Fruit fly (Drosophila melanogaster) whole organism, embryonic: ENCODE measurements around the gene CAH4.

Experiments used
- B-H1 ChIP-seq: fragments of 200-800 bp; sonication (Bioruptor generic); IDR thresholded peaks from 3 replicates; pipeline ENCODE4 v1.3.6; 2022; ENCODE audit warnings: missing biosample characterization, missing genetic modification characterization
- B-H2 ChIP-seq: fragments of 200-800 bp; sonication (Bioruptor generic); optimal IDR thresholded peaks from 2 replicates; lab custom pipeline; 2018; ENCODE audit warnings: missing biosample characterization, mild to moderate bottlenecking, missing genetic modification characterization
- CG1024 ChIP-seq: fragments of 200-800 bp; sonication (Bioruptor generic); IDR thresholded peaks from 2 replicates; pipeline ENCODE4 v1.3.6; 2022; ENCODE audit warnings: missing biosample characterization, missing genetic modification characterization
- CG11695 ChIP-seq: fragments of 200-800 bp; sonication (Bioruptor generic); IDR thresholded peaks from 3 replicates; pipeline ENCODE4 v1.3.6; 2022; ENCODE audit warnings: missing biosample characterization, missing genetic modification characterization
- CG12071 ChIP-seq: fragments of 200-800 bp; sonication (Bioruptor generic); optimal IDR thresholded peaks from 3 replicates; lab custom pipeline; 2018; ENCODE audit warnings: missing biosample characterization, mild to moderate bottlenecking, missing genetic modification characterization
- CG14860 ChIP-seq: fragments of 200-800 bp; sonication (Bioruptor generic); IDR thresholded peaks from 3 replicates; pipeline ENCODE4 v1.3.6; 2022; ENCODE audit warnings: missing biosample characterization, missing genetic modification characterization; ENCODE audit not compliant: partially characterized antibody
- CG15601 ChIP-seq: fragments of 200-800 bp; sonication (Bioruptor generic); optimal IDR thresholded peaks from 3 replicates; lab custom pipeline; 2019; ENCODE audit warnings: missing biosample characterization, mild to moderate bottlenecking, missing genetic modification characterization, moderate library complexity
- CG1647 ChIP-seq: fragments of 200-800 bp; sonication (Bioruptor generic); optimal IDR thresholded peaks from 3 replicates; lab custom pipeline; 2016; ENCODE audit warnings: missing biosample characterization, missing genetic modification characterization
- CG16779 ChIP-seq: fragments of 200-800 bp; sonication (Bioruptor generic); IDR thresholded peaks from 2 replicates; pipeline ENCODE4 v1.3.6; 2022; ENCODE audit warnings: missing biosample characterization, missing genetic modification characterization
- CG17328 ChIP-seq: fragments of 200-800 bp; sonication (Bioruptor generic); IDR thresholded peaks from 2 replicates; pipeline ENCODE4 v1.3.6; 2022; ENCODE audit warnings: missing biosample characterization, missing genetic modification characterization
- CG17361 ChIP-seq: fragments of 200-800 bp; sonication (Bioruptor generic); IDR thresholded peaks from 3 replicates; pipeline ENCODE4 v1.3.6; 2022; ENCODE audit warnings: missing biosample characterization, missing genetic modification characterization
- CG17568 ChIP-seq: fragments of 200-800 bp; sonication (Bioruptor generic); optimal IDR thresholded peaks from 2 replicates; lab custom pipeline; 2018; ENCODE audit warnings: missing biosample characterization, mild to moderate bottlenecking, missing genetic modification characterization, moderate library complexity
- CG31388 ChIP-seq: fragments of 200-800 bp; sonication (Bioruptor generic); optimal IDR thresholded peaks from 2 replicates; lab custom pipeline; 2016; ENCODE audit warnings: missing biosample characterization, missing genetic modification characterization
- CG34376 ChIP-seq: fragments of 200-800 bp; sonication (Bioruptor generic); optimal IDR thresholded peaks from 2 replicates; lab custom pipeline; 2018; ENCODE audit warnings: missing biosample characterization, mild to moderate bottlenecking, missing genetic modification characterization
- CG3838 ChIP-seq: fragments of 200-800 bp; sonication (Bioruptor generic); optimal IDR thresholded peaks from 3 replicates; lab custom pipeline; 2016; ENCODE audit warnings: missing biosample characterization, missing genetic modification characterization
- CG6654 ChIP-seq: fragments of 200-800 bp; sonication (Bioruptor generic); optimal IDR thresholded peaks from 2 replicates; lab custom pipeline; 2017; ENCODE audit warnings: missing biosample characterization, mild to moderate bottlenecking, missing genetic modification characterization
- CG6813 ChIP-seq: fragments of 200-800 bp; sonication (Bioruptor generic); optimal IDR thresholded peaks from 2 replicates; lab custom pipeline; 2017; ENCODE audit warnings: missing biosample characterization, missing genetic modification characterization, mild to moderate bottlenecking, moderate library complexity, missing genetic modification reagents
- CG7928 ChIP-seq: fragments of 200-800 bp; sonication (Bioruptor generic); optimal IDR thresholded peaks from 2 replicates; lab custom pipeline; 2017; ENCODE audit warnings: missing biosample characterization, mild to moderate bottlenecking, missing genetic modification characterization
- CG9797 ChIP-seq: fragments of 200-800 bp; sonication (Bioruptor generic); optimal IDR thresholded peaks from 3 replicates; lab custom pipeline; 2018; ENCODE audit warnings: missing biosample characterization, mild to moderate bottlenecking, missing genetic modification characterization
- CrebB ChIP-seq: fragments of 200-800 bp; sonication (Bioruptor generic); optimal IDR thresholded peaks from 3 replicates; lab custom pipeline; 2018; ENCODE audit warnings: missing biosample characterization, mild to moderate bottlenecking, missing genetic modification characterization
- Dad ChIP-seq: fragments of 200-800 bp; sonication (Bioruptor generic); optimal IDR thresholded peaks from 3 replicates; lab custom pipeline; 2016; ENCODE audit warnings: missing biosample characterization, missing genetic modification characterization
- Dfd ChIP-seq, 2 experiments: fragments of >200 bp; optimal IDR thresholded peaks; 2 replicates each; lab custom pipeline; 2017; ENCODE audit warnings: missing biosample characterization in 2 of 2, missing genetic modification characterization in 2 of 2
- Doc3 ChIP-seq: fragments of 200-800 bp; sonication (Bioruptor generic); IDR thresholded peaks from 3 replicates; pipeline ENCODE4 v1.3.6; 2022; ENCODE audit warnings: missing biosample characterization, missing genetic modification characterization; ENCODE audit not compliant: partially characterized antibody
- Dref ChIP-seq: fragments of 200-800 bp; sonication (Bioruptor generic); IDR thresholded peaks from 2 replicates; pipeline ENCODE4 v1.3.6; 2022; ENCODE audit warnings: missing biosample characterization, missing genetic modification characterization
- Gsc ChIP-seq: fragments of 200-800 bp; sonication (Bioruptor generic); IDR thresholded peaks from 2 replicates; pipeline ENCODE4 v1.3.6; 2022; ENCODE audit warnings: missing biosample characterization, missing genetic modification characterization
- HLH54F ChIP-seq: fragments of 200-800 bp; sonication (Bioruptor generic); optimal IDR thresholded peaks from 3 replicates; lab custom pipeline; 2016; ENCODE audit warnings: missing biosample characterization, missing genetic modification characterization
- Mes4 ChIP-seq: fragments of 200-800 bp; sonication (Bioruptor generic); optimal IDR thresholded peaks from 2 replicates; lab custom pipeline; 2016; ENCODE audit warnings: missing biosample characterization, missing genetic modification characterization
- NC2α ChIP-seq: fragments of 200-800 bp; sonication (Bioruptor generic); optimal IDR thresholded peaks from 2 replicates; lab custom pipeline; 2016; ENCODE audit warnings: missing biosample characterization, missing genetic modification characterization
- Neu2 ChIP-seq: fragments of 200-800 bp; sonication (Bioruptor generic); optimal IDR thresholded peaks from 3 replicates; lab custom pipeline; 2016; ENCODE audit warnings: missing biosample characterization, missing genetic modification characterization, borderline replicate concordance
- Ptx1 ChIP-seq: fragments of 200-800 bp; sonication (Bioruptor generic); IDR thresholded peaks from 2 replicates; pipeline ENCODE4 v1.3.6; 2022; ENCODE audit warnings: missing biosample characterization, missing genetic modification characterization
- Rfx ChIP-seq: fragments of 200-800 bp; sonication (Bioruptor generic); IDR thresholded peaks from 2 replicates; pipeline ENCODE4 v1.3.6; 2022; ENCODE audit warnings: missing biosample characterization, missing genetic modification characterization
- Vsx1 ChIP-seq: fragments of 200-800 bp; sonication (Bioruptor generic); optimal IDR thresholded peaks from 2 replicates; lab custom pipeline; 2017; ENCODE audit warnings: missing biosample characterization, mild to moderate bottlenecking, missing genetic modification characterization, missing genetic modification reagents
- al ChIP-seq: fragments of 200-800 bp; sonication (Bioruptor generic); IDR thresholded peaks from 2 replicates; pipeline ENCODE4 v1.3.6; 2022; ENCODE audit warnings: missing biosample characterization, missing genetic modification characterization
- amos ChIP-seq: fragments of 200-800 bp; sonication (Bioruptor generic); IDR thresholded peaks from 2 replicates; pipeline ENCODE4 v1.3.6; 2022; ENCODE audit warnings: missing biosample characterization, missing genetic modification characterization; ENCODE audit not compliant: partially characterized antibody
- ato ChIP-seq: fragments of 200-800 bp; sonication (Bioruptor generic); IDR thresholded peaks from 2 replicates; pipeline ENCODE4 v1.3.6; 2022; ENCODE audit warnings: missing biosample characterization, missing genetic modification characterization; ENCODE audit not compliant: partially characterized antibody
- fd96Cb ChIP-seq: fragments of 200-800 bp; sonication (Bioruptor generic); optimal IDR thresholded peaks from 2 replicates; lab custom pipeline; 2018; ENCODE audit warnings: missing biosample characterization, mild to moderate bottlenecking, missing genetic modification characterization, moderate library complexity
- grau ChIP-seq: fragments of 200-800 bp; optimal IDR thresholded peaks from 3 replicates; lab custom pipeline; 2019; ENCODE audit warnings: missing biosample characterization, mild to moderate bottlenecking, missing genetic modification characterization, moderate library complexity
- hbn ChIP-seq: fragments of 200-800 bp; sonication (Bioruptor generic); IDR thresholded peaks from 2 replicates; pipeline ENCODE4 v1.3.6; 2022; ENCODE audit warnings: missing biosample characterization, missing genetic modification characterization; ENCODE audit not compliant: partially characterized antibody
- inv ChIP-seq: fragments of 200-800 bp; sonication (Bioruptor generic); IDR thresholded peaks from 2 replicates; pipeline ENCODE4 v1.3.6; 2022; ENCODE audit warnings: missing biosample characterization, missing genetic modification characterization; ENCODE audit not compliant: partially characterized antibody
- lov ChIP-seq, 2 experiments: fragments of 200-800 bp in 1 of 2; fragments of >200 bp in 1 of 2; sonication (Bioruptor generic) in 1 of 2; IDR thresholded peaks in 1 of 2; optimal IDR thresholded peaks in 1 of 2; 2 replicates in 1 of 2; 3 replicates in 1 of 2; pipeline versions ENCODE4 v1.3.6 to Lab custom; 2017 to 2022; ENCODE audit warnings: missing biosample characterization in 1 of 2, missing genetic modification characterization in 1 of 2
- mirr ChIP-seq: fragments of 200-800 bp; sonication (Bioruptor generic); optimal IDR thresholded peaks from 3 replicates; lab custom pipeline; 2018; ENCODE audit warnings: missing biosample characterization, mild to moderate bottlenecking, missing genetic modification characterization
- nom ChIP-seq: fragments of 200-800 bp; sonication (Bioruptor generic); optimal IDR thresholded peaks from 2 replicates; lab custom pipeline; 2017; ENCODE audit warnings: missing biosample characterization, missing genetic modification characterization, mild to moderate bottlenecking, moderate library complexity, missing genetic modification reagents
- pho ChIP-seq: fragments of 200-800 bp; sonication (Bioruptor generic); optimal IDR thresholded peaks from 2 replicates; lab custom pipeline; 2016; ENCODE audit warnings: missing biosample characterization, missing genetic modification characterization
- row ChIP-seq: fragments of 200-800 bp; sonication (Bioruptor generic); IDR thresholded peaks from 3 replicates; pipeline ENCODE4 v1.3.6; 2022; ENCODE audit warnings: missing biosample characterization, missing genetic modification characterization
- so ChIP-seq: fragments of 200-800 bp; sonication (Bioruptor generic); IDR thresholded peaks from 3 replicates; pipeline ENCODE4 v1.3.6; 2022; ENCODE audit warnings: missing biosample characterization, missing genetic modification characterization
- sqz ChIP-seq: fragments of 200-800 bp; sonication (Bioruptor generic); optimal IDR thresholded peaks from 3 replicates; lab custom pipeline; 2018; ENCODE audit warnings: missing biosample characterization, mild to moderate bottlenecking, missing genetic modification characterization
- sr ChIP-seq: fragments of 200-800 bp; sonication (Bioruptor generic); IDR thresholded peaks from 3 replicates; pipeline ENCODE4 v1.3.6; 2022; ENCODE audit warnings: missing biosample characterization, missing genetic modification characterization
- wdn ChIP-seq: fragments of 200-800 bp; sonication (Bioruptor generic); IDR thresholded peaks from 2 replicates; pipeline ENCODE4 v1.3.6; 2022; ENCODE audit warnings: missing biosample characterization, missing genetic modification characterization

The CAH4 gene

DNA sequence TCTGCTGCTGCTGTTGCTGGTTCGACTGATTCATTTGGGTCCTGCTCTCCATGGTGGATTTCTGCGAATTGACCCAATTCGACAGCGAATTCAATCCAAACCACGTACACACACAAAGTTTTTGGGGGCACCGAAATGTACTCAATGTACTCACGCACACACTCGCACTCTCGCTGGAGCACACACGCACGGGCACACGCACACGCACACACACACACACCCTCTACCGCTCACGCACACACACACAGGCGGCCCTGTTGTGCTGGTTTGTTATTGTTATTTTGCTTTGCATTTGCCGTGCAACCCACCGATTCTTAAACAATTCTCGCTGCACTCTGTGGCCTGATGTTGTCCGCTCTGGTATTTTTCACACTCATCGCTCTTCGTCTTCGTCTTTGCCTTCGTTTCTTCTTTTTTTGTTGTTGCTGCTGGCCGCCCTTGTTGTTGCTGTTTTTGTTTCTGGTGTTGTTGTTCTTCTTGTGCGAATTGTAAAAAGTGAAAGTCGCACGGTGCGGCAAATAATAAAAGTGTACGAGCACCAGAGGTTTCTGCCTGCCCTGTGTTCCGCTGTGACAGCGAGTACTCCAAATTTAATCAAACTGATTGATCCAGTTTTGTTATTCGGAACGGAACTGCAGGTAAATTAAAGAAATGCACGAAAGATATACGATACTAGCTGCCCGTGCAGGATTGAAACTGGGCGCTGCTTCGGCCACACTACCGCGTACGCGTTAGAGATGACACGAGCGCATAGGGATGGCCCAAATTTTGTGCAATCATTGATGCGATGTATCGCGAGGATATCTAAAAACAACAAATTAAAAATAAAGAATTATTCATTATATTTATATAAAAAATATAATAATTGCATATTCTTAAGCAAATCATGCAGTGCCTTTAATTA is 18.8 kb upstream of the CAH4 start, which contains the start of gene CG3744 (continued):
- TF ChIP-seq inv (GFP tag; lab: Robert Waterston, UW), result peak; percentile 94
- peak; percentile 94 for TF ChIP-seq so (GFP tag; lab: Robert Waterston, UW)
- TF ChIP-seq CG3838 (GFP tag; lab: Kevin White, UChicago), result peak; percentile 68
- TF ChIP-seq ato (GFP tag; lab: Robert Waterston, UW), result peak; percentile 77
- TF ChIP-seq CG16779 (GFP tag; lab: Robert Waterston, UW), result peak; percentile 83
- TF ChIP-seq Mes4 (GFP tag; lab: Kevin White, UChicago), result no peak
- no peak for TF ChIP-seq lov (optimal IDR thresholded peaks at IDR 0.05; lab: Kevin White, UChicago)
- TF ChIP-seq lov (GFP tag; IDR thresholded peaks at IDR 0.05; lab: Robert Waterston, UW), result peak; percentile 93
- TF ChIP-seq wdn (GFP tag; lab: Robert Waterston, UW), result peak; percentile 94
- TF ChIP-seq pho (GFP tag; lab: Kevin White, UChicago), result peak; percentile 58
- TF ChIP-seq CG14860, result peak; percentile 89
- peak; percentile 77 for TF ChIP-seq CG1647
- TF ChIP-seq Rfx (GFP tag; lab: Robert Waterston, UW), result peak; percentile 99
- TF ChIP-seq CG34376 (GFP tag; lab: Kevin White, UChicago), result peak; percentile 74
- TF ChIP-seq CG6654 (GFP tag; lab: Kevin White, UChicago), result peak; percentile 57
- TF ChIP-seq Gsc (GFP tag; lab: Robert Waterston, UW), result peak; percentile 65
- peak; percentile 97 for TF ChIP-seq hbn (GFP tag; lab: Robert Waterston, UW)
- peak; percentile 68 for TF ChIP-seq sr (GFP tag; lab: Robert Waterston, UW)
- TF ChIP-seq CG11695 (GFP tag; lab: Robert Waterston, UW), result peak; percentile 89
- peak; percentile 92 for TF ChIP-seq grau (tag; lab: Kevin White, UChicago)
- peak; percentile 93 for TF ChIP-seq CG17328 (GFP tag; lab: Robert Waterston, UW)
- peak; percentile 80 for TF ChIP-seq CG15601
- TF ChIP-seq mirr (GFP tag; lab: Kevin White, UChicago), result peak; percentile 74
- TF ChIP-seq row, result peak; percentile 98
- TF ChIP-seq CG12071 (GFP tag; lab: Kevin White, UChicago), result peak; percentile 69
- peak; percentile 95 for TF ChIP-seq B-H2 (GFP tag; lab: Kevin White, UChicago)
- peak; percentile 92 for TF ChIP-seq CG17361 (GFP tag; lab: Robert Waterston, UW)
- TF ChIP-seq HLH54F, result peak; percentile 82
- TF ChIP-seq Dfd (GFP tag; optimal IDR thresholded peaks at IDR 0.05; lab: Kevin White, UChicago), result peak in 1 of 2 experiments; percentile 71
- no peak for TF ChIP-seq nom (GFP tag; lab: Kevin White, UChicago)
- TF ChIP-seq fd96Cb, result peak; percentile 81
- peak; percentile 94 for TF ChIP-seq amos
- peak; percentile 96 for TF ChIP-seq Doc3
- peak; percentile 63 for TF ChIP-seq CG7928 (GFP tag; lab: Kevin White, UChicago)
- TF ChIP-seq Neu2, result no peak
- TF ChIP-seq CG1024 (GFP tag; lab: Robert Waterston, UW), result peak; percentile 85
- TF ChIP-seq NC2α (GFP tag; lab: Kevin White, UChicago), result peak; percentile 45
- TF ChIP-seq CrebB (tag; lab: Kevin White, UChicago), result peak; percentile 69
- TF ChIP-seq CG9797 (GFP tag; lab: Kevin White, UChicago), result peak; percentile 80
- peak; percentile 92 for TF ChIP-seq B-H1 (GFP tag; lab: Robert Waterston, UW)
- no peak for TF ChIP-seq sqz (GFP tag; lab: Kevin White, UChicago)
- TF ChIP-seq CG6813, result peak; percentile 79
- peak; percentile 95 for TF ChIP-seq Ptx1 (GFP tag; lab: Robert Waterston, UW)
- peak; percentile 52 for TF ChIP-seq Dref (GFP tag; lab: Robert Waterston, UW)
- TF ChIP-seq Dad, result peak; percentile 63
- TF ChIP-seq CG17568, result no peak
- TF ChIP-seq al (GFP tag; lab: Robert Waterston, UW), result peak; percentile 94
- TF ChIP-seq CG31388, result peak; percentile 28
- TF ChIP-seq Vsx1 (GFP tag; lab: Kevin White, UChicago), result no peak
